Fruit fly (Drosophila melanogaster): Measurements from ENCODE around the gene CG46394.
A peak's percentile ranks its signal among the peaks of the same experiment; 100 is the strongest.
"Not testable (repeated sequence)": the region's sequence is repeated elsewhere in the genome, so short reads cannot be mapped to it uniquely, and the experiment has no call there.

Gene CG46394

dm6 chr3L:11576944-11577343 lies 23.2 kb upstream of the CG46394 start, which contains the start of gene CG33489:
Gene CG33489, minus strand, starts transcription at chr3L:11577044.
- TF ChIP-seq pan (optimal IDR thresholded peaks at IDR 0.05); h (GFP tag; optimal IDR thresholded peaks at IDR 0.05); dmrt93B (GFP tag; optimal IDR thresholded peaks at IDR 0.05): not testable (repeated sequence)

dm6 chr3L:11577395-11577794 lies 22.8 kb upstream of the CG46394 start, which contains the start of gene CG33271:
Gene CG33271, minus strand, starts transcription at chr3L:11577495.
- TF ChIP-seq rgr (GFP tag; optimal IDR thresholded peaks at IDR 0.05) (no peak), Hr78 (GFP tag; optimal IDR thresholded peaks at IDR 0.05) (no peak), GATAd (GFP tag; optimal IDR thresholded peaks at IDR 0.05) (no peak), jim (GFP tag; optimal IDR thresholded peaks at IDR 0.05) (no peak), Mio (GFP tag; optimal IDR thresholded peaks at IDR 0.05) (no peak), fru (GFP tag; optimal IDR thresholded peaks at IDR 0.05) (no peak), N (GFP tag; optimal IDR thresholded peaks at IDR 0.05) (no peak), Dfd (GFP tag; optimal IDR thresholded peaks at IDR 0.05) (no peak), Vsx2 (GFP tag; optimal IDR thresholded peaks at IDR 0.05; ENCODE audit: partially characterized antibody) (no peak), CrebA (GFP tag; optimal IDR thresholded peaks at IDR 0.05; ENCODE audit: borderline replicate concordance) (no peak), woc (GFP tag; optimal IDR thresholded peaks at IDR 0.05) (no peak), pan (optimal IDR thresholded peaks at IDR 0.05) (no peak), usp (GFP tag; optimal IDR thresholded peaks at IDR 0.05) (no peak), OdsH (GFP tag; optimal IDR thresholded peaks at IDR 0.05) (no peak)

- no peak for TF ChIP-seq woc (GFP tag; optimal IDR thresholded peaks at IDR 0.05)
- TF ChIP-seq CG9705 (GFP tag; optimal IDR thresholded peaks at IDR 0.05), result no peak
- TF ChIP-seq fru (GFP tag; optimal IDR thresholded peaks at IDR 0.05), result no peak
- TF ChIP-seq h (GFP tag; optimal IDR thresholded peaks at IDR 0.05), result no peak
- TF ChIP-seq N (GFP tag; optimal IDR thresholded peaks at IDR 0.05), result no peak
- TF ChIP-seq sage (GFP tag; optimal IDR thresholded peaks at IDR 0.05), result no peak
- TF ChIP-seq foxo (GFP tag; optimal IDR thresholded peaks at IDR 0.05), result no peak
- no peak for TF ChIP-seq brk (GFP tag; optimal IDR thresholded peaks at IDR 0.05)
- no peak for TF ChIP-seq Mio (GFP tag; optimal IDR thresholded peaks at IDR 0.05)
- no peak for TF ChIP-seq rgr (GFP tag; optimal IDR thresholded peaks at IDR 0.05)
- TF ChIP-seq Sp1 (GFP tag; optimal IDR thresholded peaks at IDR 0.05), result no peak
- no peak for TF ChIP-seq jim (GFP tag; optimal IDR thresholded peaks at IDR 0.05)
- TF ChIP-seq ey (GFP tag; optimal IDR thresholded peaks at IDR 0.05), result no peak
These were observed 21.9 kb upstream of the CG46394 start, which contains the start of gene CG33270 for dm6 chr3L:11578211-11578673. Gene CG33270, minus strand, starts transcription at chr3L:11578623.

- TF ChIP-seq GATAd (GFP tag; optimal IDR thresholded peaks at IDR 0.05), result no peak
- no peak for TF ChIP-seq rgr (GFP tag; optimal IDR thresholded peaks at IDR 0.05)
- no peak for TF ChIP-seq Mio (GFP tag; optimal IDR thresholded peaks at IDR 0.05)
- TF ChIP-seq pan (optimal IDR thresholded peaks at IDR 0.05), result no peak
- TF ChIP-seq Abd-B (GFP tag; optimal IDR thresholded peaks at IDR 0.05), result no peak
- peak; percentile 7 for TF ChIP-seq Myc (optimal IDR thresholded peaks at IDR 0.05)
- no peak for TF ChIP-seq Jra (GFP tag; optimal IDR thresholded peaks at IDR 0.05)
- no peak for TF ChIP-seq psq (GFP tag; optimal IDR thresholded peaks at IDR 0.05)
These were observed 21.3 kb upstream of the CG46394 start for dm6 chr3L:11578847-11579246.

- TF ChIP-seq CG9705 (GFP tag; optimal IDR thresholded peaks at IDR 0.05) (no peak), fru (GFP tag; optimal IDR thresholded peaks at IDR 0.05) (no peak), GATAd (GFP tag; optimal IDR thresholded peaks at IDR 0.05) (no peak), sage (GFP tag; optimal IDR thresholded peaks at IDR 0.05) (no peak), dmrt93B (GFP tag; optimal IDR thresholded peaks at IDR 0.05) (no peak), ey (GFP tag; optimal IDR thresholded peaks at IDR 0.05) (no peak), h (GFP tag; optimal IDR thresholded peaks at IDR 0.05) (no peak), jim (GFP tag; optimal IDR thresholded peaks at IDR 0.05) (no peak), lola (GFP tag; optimal IDR thresholded peaks at IDR 0.05) (no peak), Rel (GFP tag; optimal IDR thresholded peaks at IDR 0.05) (no peak), Rel (tag; optimal IDR thresholded peaks at IDR 0.05) (no peak), psq (GFP tag; optimal IDR thresholded peaks at IDR 0.05) (no peak), Sp1 (GFP tag; optimal IDR thresholded peaks at IDR 0.05) (no peak), Hr78 (GFP tag; optimal IDR thresholded peaks at IDR 0.05) (no peak), CG32264 (GFP tag; optimal IDR thresholded peaks at IDR 0.05) (no peak)
These were observed 20.3 kb upstream of the CG46394 start, which contains the start of gene CG43390 for dm6 chr3L:11579919-11580318. Gene CG43390, minus strand, starts transcription at chr3L:11579950.

- TF ChIP-seq fru (GFP tag; optimal IDR thresholded peaks at IDR 0.05) (no peak), CrebA (GFP tag; optimal IDR thresholded peaks at IDR 0.05; ENCODE audit: borderline replicate concordance) (no peak), woc (GFP tag; optimal IDR thresholded peaks at IDR 0.05) (no peak), dmrt93B (GFP tag; optimal IDR thresholded peaks at IDR 0.05) (no peak), OdsH (GFP tag; optimal IDR thresholded peaks at IDR 0.05) (no peak)
These were observed 19.3 kb upstream of the CG46394 start, which contains the start of gene CG43391 for dm6 chr3L:11580919-11581318. Gene CG43391, minus strand, starts transcription at chr3L:11581019.

Data from whole organism, wandering third instar larva.